Worm (Caenorhabditis elegans) whole organism, young adult: ENCODE data around the gene F35B12.9.
A peak's percentile ranks its signal among the peaks of the same experiment; 100 is the strongest.

Experiments used
- D2030.7 ChIP-seq: fragments of 200-800 bp; sonication (Bioruptor generic); IDR thresholded peaks from 2 replicates; pipeline ENCODE4 v1.3.6; 2022; ENCODE audit warnings: missing genetic modification reagents, missing genetic modification characterization, missing compliant biosample characterization
- F23B12.7 ChIP-seq: sonication (generic microtip); optimal IDR thresholded peaks from 2 replicates; lab custom pipeline; 2017; ENCODE audit warnings: missing genetic modification characterization, mild to moderate bottlenecking, missing compliant biosample characterization, antibody characterized with exemption, moderate library complexity; ENCODE audit not compliant: insufficient read depth
- F49E8.2 ChIP-seq: sonication (generic microtip); optimal IDR thresholded peaks from 3 replicates; lab custom pipeline; 2017; ENCODE audit warnings: missing genetic modification characterization, mild to moderate bottlenecking, missing compliant biosample characterization, antibody characterized with exemption, moderate library complexity; ENCODE audit not compliant: insufficient read depth
- F57A8.1 ChIP-seq: fragments of 200-800 bp; sonication (Bioruptor generic); optimal IDR thresholded peaks from 2 replicates; lab custom pipeline; 2018; ENCODE audit warnings: mild to moderate bottlenecking, missing genetic modification characterization, moderate library complexity, missing compliant biosample characterization
- K11D2.4 ChIP-seq: fragments of 200-800 bp; sonication (Bioruptor generic); IDR thresholded peaks from 2 replicates; pipeline ENCODE4 v1.3.6; 2022; ENCODE audit warnings: missing genetic modification reagents, missing genetic modification characterization, missing compliant biosample characterization
- Y53G8AR.9 ChIP-seq: fragments of 200-800 bp; sonication (Bioruptor generic); conservative IDR thresholded peaks from 2 replicates; pipeline ENCODE4 v1.3.6; 2022; ENCODE audit warnings: missing genetic modification reagents, missing genetic modification characterization, missing compliant biosample characterization
- Y56A3A.18 ChIP-seq: fragments of 200-800 bp; sonication (Bioruptor generic); IDR thresholded peaks from 2 replicates; pipeline ENCODE4 v1.3.6; 2022; ENCODE audit warnings: missing genetic modification reagents, missing genetic modification characterization, missing compliant biosample characterization
- ZK185.1 ChIP-seq: sonication (generic microtip); optimal IDR thresholded peaks from 2 replicates; lab custom pipeline; 2016; ENCODE audit warnings: mild to moderate bottlenecking, missing genetic modification characterization, missing compliant biosample characterization; ENCODE audit not compliant: poor library complexity, severe bottlenecking
- akir-1 ChIP-seq: fragments of 200-800 bp; sonication (Bioruptor generic); optimal IDR thresholded peaks from 2 replicates; lab custom pipeline; 2018; ENCODE audit warnings: mild to moderate bottlenecking, missing genetic modification characterization, moderate library complexity, missing compliant biosample characterization
- ama-1 ChIP-seq, 3 experiments: fragments of 150-350 bp in 1 of 3; sonication (generic microtip) in 2 of 3; optimal IDR thresholded peaks; 2 replicates each; lab custom pipeline; 2014 to 2018; ENCODE audit warnings: missing biosample characterization in 2 of 3, missing genetic modification characterization in 2 of 3, missing genetic modification reagents in 2 of 3
- aptf-3 ChIP-seq: fragments of 200-800 bp; sonication (Bioruptor generic); IDR thresholded peaks from 2 replicates; pipeline ENCODE4 v1.3.6; 2022; ENCODE audit warnings: missing genetic modification characterization, missing compliant biosample characterization
- attf-5 ChIP-seq: fragments of 200-800 bp; sonication (Bioruptor generic); optimal IDR thresholded peaks from 2 replicates; lab custom pipeline; 2018; ENCODE audit warnings: mild to moderate bottlenecking, missing genetic modification characterization, missing compliant biosample characterization
- ccch-3 ChIP-seq: fragments of 200-800 bp; sonication (Bioruptor generic); optimal IDR thresholded peaks from 2 replicates; lab custom pipeline; 2018; ENCODE audit warnings: mild to moderate bottlenecking, missing genetic modification characterization, missing compliant biosample characterization
- ceh-91 ChIP-seq: fragments of 200-800 bp; sonication (Bioruptor generic); IDR thresholded peaks from 2 replicates; pipeline ENCODE4 v1.3.6; 2022; ENCODE audit warnings: missing genetic modification reagents, missing genetic modification characterization, missing compliant biosample characterization
- dox-1 ChIP-seq: fragments of 200-800 bp; sonication (Bioruptor generic); IDR thresholded peaks from 2 replicates; pipeline ENCODE4 v1.3.6; 2022; ENCODE audit warnings: missing genetic modification reagents, missing genetic modification characterization, missing compliant biosample characterization
- dpff-1 ChIP-seq: sonication (generic microtip); optimal IDR thresholded peaks from 2 replicates; lab custom pipeline; 2017; ENCODE audit warnings: mild to moderate bottlenecking, missing genetic modification characterization, missing compliant biosample characterization
- ets-4 ChIP-seq: fragments of 200-800 bp; sonication (Bioruptor generic); optimal IDR thresholded peaks from 2 replicates; lab custom pipeline; 2018; ENCODE audit warnings: mild to moderate bottlenecking, missing genetic modification characterization, missing compliant biosample characterization
- hlh-12 ChIP-seq: sonication (generic microtip); optimal IDR thresholded peaks from 2 replicates; lab custom pipeline; 2016; ENCODE audit warnings: missing genetic modification characterization, missing compliant biosample characterization
- hrde-1 ChIP-seq: sonication (generic microtip); optimal IDR thresholded peaks from 2 replicates; lab custom pipeline; 2016; ENCODE audit warnings: missing genetic modification characterization, mild to moderate bottlenecking, missing compliant biosample characterization, moderate library complexity, missing genotype, missing genetic modification reagents, borderline replicate concordance
- hsf-1 ChIP-seq: fragments of 200-800 bp; sonication (Bioruptor generic); IDR thresholded peaks from 2 replicates; pipeline ENCODE4 v1.3.6; 2022; ENCODE audit warnings: missing genetic modification reagents, missing genetic modification characterization, missing compliant biosample characterization
- let-607 ChIP-seq, 2 experiments: fragments of 200-800 bp in 1 of 2; sonication (Bioruptor generic) in 1 of 2; sonication (generic microtip) in 1 of 2; optimal IDR thresholded peaks; 2 replicates each; lab custom pipeline; 2016 to 2018; ENCODE audit warnings: mild to moderate bottlenecking in 2 of 2, missing compliant biosample characterization in 2 of 2, missing genetic modification characterization in 2 of 2, moderate library complexity in 2 of 2, missing genotype in 1 of 2
- lin-35 ChIP-seq, 3 experiments: fragments of 150-350 bp in 2 of 3; sonication (generic microtip) in 1 of 3; optimal IDR thresholded peaks; 2 replicates each; lab custom pipeline; 2014 to 2018; ENCODE audit warnings: missing biosample characterization in 3 of 3, missing genetic modification characterization in 3 of 3, missing genetic modification reagents in 3 of 3
- madf-3 ChIP-seq: fragments of 200-800 bp; sonication (Bioruptor generic); IDR thresholded peaks from 2 replicates; pipeline ENCODE4 v1.3.6; 2022; ENCODE audit warnings: missing genetic modification reagents, missing genetic modification characterization, missing compliant biosample characterization
- mel-28 ChIP-seq: sonication (generic microtip); optimal IDR thresholded peaks from 2 replicates; lab custom pipeline; 2016; ENCODE audit warnings: borderline replicate concordance, mild to moderate bottlenecking, missing genetic modification characterization, missing compliant biosample characterization
- nhr-120 ChIP-seq: fragments of 200-800 bp; sonication (Bioruptor generic); IDR thresholded peaks from 2 replicates; pipeline ENCODE4 v1.3.6; 2022; ENCODE audit warnings: missing genetic modification characterization, missing compliant biosample characterization
- nhr-27 ChIP-seq: fragments of 200-800 bp; sonication (Bioruptor generic); optimal IDR thresholded peaks from 2 replicates; lab custom pipeline; 2018; ENCODE audit warnings: mild to moderate bottlenecking, missing genetic modification characterization, moderate library complexity, missing compliant biosample characterization
- nhr-90 ChIP-seq: sonication (generic microtip); optimal IDR thresholded peaks from 2 replicates; lab custom pipeline; 2016; ENCODE audit warnings: missing genotype, mild to moderate bottlenecking, missing genetic modification characterization, missing compliant biosample characterization
- rpc-1 ChIP-seq, 2 experiments: fragments of 150-350 bp in 1 of 2; sonication (generic microtip) in 1 of 2; optimal IDR thresholded peaks; 2 replicates each; lab custom pipeline; 2014 to 2018; ENCODE audit warnings: missing biosample characterization in 1 of 2, missing genetic modification characterization in 1 of 2, missing genetic modification reagents in 1 of 2, missing genotype in 1 of 2
- snpc-1.1 ChIP-seq: sonication (generic microtip); optimal IDR thresholded peaks from 2 replicates; lab custom pipeline; 2017; ENCODE audit warnings: missing genetic modification characterization, mild to moderate bottlenecking, missing compliant biosample characterization, antibody characterized with exemption, moderate library complexity, missing genotype, missing genetic modification reagents; ENCODE audit not compliant: insufficient read depth
- snpc-1.3 ChIP-seq: sonication (generic microtip); optimal IDR thresholded peaks from 2 replicates; lab custom pipeline; 2017; ENCODE audit warnings: missing genetic modification characterization, mild to moderate bottlenecking, missing compliant biosample characterization, antibody characterized with exemption, moderate library complexity, missing genotype, missing genetic modification reagents; ENCODE audit not compliant: insufficient read depth
- snpc-3.4 ChIP-seq: sonication (generic microtip); optimal IDR thresholded peaks from 2 replicates; lab custom pipeline; 2017; ENCODE audit warnings: missing genetic modification characterization, mild to moderate bottlenecking, missing compliant biosample characterization, antibody characterized with exemption, moderate library complexity, missing genotype, missing genetic modification reagents
- snpc-4 ChIP-seq, 5 experiments: fragments of 150-350 bp in 1 of 5; sonication (generic microtip) in 4 of 5; optimal IDR thresholded peaks; 2 replicates each; lab custom pipeline; 2014 to 2018; ENCODE audit warnings: missing genetic modification characterization in 5 of 5, missing biosample characterization in 3 of 5, antibody characterized with exemption in 2 of 5, mild to moderate bottlenecking in 2 of 5, missing compliant biosample characterization in 2 of 5, missing genotype in 2 of 5, moderate library complexity in 2 of 5, missing genetic modification reagents in 1 of 5
- sptf-2 ChIP-seq: fragments of 200-800 bp; sonication (Bioruptor generic); optimal IDR thresholded peaks from 2 replicates; lab custom pipeline; 2018; ENCODE audit warnings: mild to moderate bottlenecking, missing genetic modification characterization, missing compliant biosample characterization
- tlf-1 ChIP-seq: fragments of 200-800 bp; sonication (Bioruptor generic); optimal IDR thresholded peaks from 2 replicates; lab custom pipeline; 2018; ENCODE audit warnings: mild to moderate bottlenecking, missing genetic modification characterization, missing compliant biosample characterization
- unc-62 ChIP-seq: fragments of 150-350 bp; optimal IDR thresholded peaks from 2 replicates; lab custom pipeline; 2014; ENCODE audit warnings: missing biosample characterization, missing genetic modification reagents, missing genetic modification characterization
- xnd-1 ChIP-seq: sonication (generic microtip); optimal IDR thresholded peaks from 2 replicates; lab custom pipeline; 2016; ENCODE audit warnings: missing genotype, missing genetic modification reagents, missing genetic modification characterization, missing compliant biosample characterization
- ztf-18 ChIP-seq: sonication (generic microtip); optimal IDR thresholded peaks from 2 replicates; lab custom pipeline; 2016; ENCODE audit warnings: missing genotype, mild to moderate bottlenecking, missing genetic modification characterization, missing compliant biosample characterization
- ztf-6 ChIP-seq: fragments of 200-800 bp; sonication (Bioruptor generic); IDR thresholded peaks from 2 replicates; pipeline ENCODE4 v1.3.6; 2022; ENCODE audit warnings: missing genetic modification reagents, missing genetic modification characterization, missing compliant biosample characterization

The F35B12.9 gene

ce11 chrV:11585122-11585521, 15.8 kb upstream of the F35B12.9 start (continued):
- TF ChIP-seq mel-28 (no peak), snpc-1.3 (tag; lab: Kevin White, UChicago) (peak; percentile 43), unc-62 (no peak), ets-4 (no peak), dpff-1 (tag; lab: Kevin White, UChicago) (no peak), hrde-1 (tag; lab: Kevin White, UChicago) (no peak), snpc-1.1 (tag; lab: Kevin White, UChicago) (peak; percentile 94), D2030.7 (GFP tag; lab: Robert Waterston, UW) (peak; percentile 77), hsf-1 (GFP tag; lab: Robert Waterston, UW) (no peak), nhr-120 (GFP tag; lab: Robert Waterston, UW) (0 out of 2 replicates have a peak, but pooled peaks have one; percentile 62), ztf-18 (tag; lab: Kevin White, UChicago) (peak; percentile 17), snpc-4 (GFP tag; optimal IDR thresholded peaks at IDR 0.05; lab: Kevin White, UChicago) (peak; percentile 91), snpc-4 (tag; optimal IDR thresholded peaks at IDR 0.05; lab: Kevin White, UChicago) (peak; percentile 90 to 97 (median 93))

DNA sequence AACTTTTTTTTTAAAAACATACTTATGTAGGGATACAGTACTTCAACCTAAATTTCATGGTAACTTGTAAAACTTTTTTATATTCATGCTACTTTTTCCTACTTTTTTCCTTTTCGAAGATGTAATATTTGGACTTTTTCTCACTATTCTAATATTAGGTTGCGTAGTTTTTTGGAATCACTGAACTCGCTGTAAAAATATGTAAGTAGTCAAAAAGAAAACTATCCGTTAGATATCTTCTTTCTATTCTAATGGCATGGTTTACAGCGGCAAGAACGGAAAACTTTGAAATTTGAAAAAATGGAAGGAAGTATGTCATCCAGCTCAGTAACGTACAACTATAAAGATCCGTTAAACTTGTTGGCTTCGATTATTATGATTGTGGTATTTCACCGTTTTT, 11.5 kb upstream of the F35B12.9 start, which contains the start of gene srx-82:
srx-82 (plus strand) TSS at position 301 of the 400 bp plus-strand sequence.
- no peak for TF ChIP-seq ZK185.1
- no peak for TF ChIP-seq nhr-120 (GFP tag; lab: Robert Waterston, UW)
- no peak for TF ChIP-seq ceh-91 (GFP tag; lab: Robert Waterston, UW)
- no peak for TF ChIP-seq nhr-27 (tag; lab: Kevin White, UChicago)
- TF ChIP-seq F49E8.2 (tag; lab: Kevin White, UChicago): no peak
- TF ChIP-seq ztf-6 (GFP tag; lab: Robert Waterston, UW): no peak
- no peak for TF ChIP-seq tlf-1 (GFP tag; lab: Kevin White, UChicago)
- TF ChIP-seq madf-3 (GFP tag; lab: Robert Waterston, UW): no peak
- TF ChIP-seq rpc-1 (optimal IDR thresholded peaks at IDR 0.05; lab: Kevin White, UChicago): no peak
- no peak for TF ChIP-seq rpc-1 (tag; optimal IDR thresholded peaks at IDR 0.05; lab: Kevin White, UChicago)
- TF ChIP-seq F23B12.7 (tag; lab: Kevin White, UChicago): no peak
- TF ChIP-seq K11D2.4 (GFP tag; lab: Robert Waterston, UW): no peak
- TF ChIP-seq snpc-1.3 (tag; lab: Kevin White, UChicago): no peak
- TF ChIP-seq attf-5 (GFP tag; lab: Kevin White, UChicago): no peak
- TF ChIP-seq dox-1 (GFP tag; lab: Robert Waterston, UW): no peak
- TF ChIP-seq xnd-1 (tag; lab: Kevin White, UChicago): no peak

- TF ChIP-seq akir-1: no peak
- TF ChIP-seq ama-1 (optimal IDR thresholded peaks at IDR 0.05; lab: Kevin White, UChicago): no peak
- TF ChIP-seq ama-1 (GFP tag; optimal IDR thresholded peaks at IDR 0.05; lab: Kevin White, UChicago): no peak
Measured at ce11 chrV:11593427-11593826, 7.5 kb upstream of the F35B12.9 start, which contains the start of gene srx-80. TSS of gene srx-80 (plus strand) at chrV:11593727.

- TF ChIP-seq sptf-2 (GFP tag; lab: Kevin White, UChicago) (no peak), mel-28 (no peak), aptf-3 (GFP tag; lab: Robert Waterston, UW) (no peak), Y53G8AR.9 (GFP tag; lab: Robert Waterston, UW) (no peak), F57A8.1 (no peak), nhr-90 (tag; lab: Kevin White, UChicago) (no peak), let-607 (tag; optimal IDR thresholded peaks at IDR 0.05; lab: Kevin White, UChicago) (no peak), Y56A3A.18 (GFP tag; lab: Robert Waterston, UW) (no peak), ccch-3 (GFP tag; lab: Kevin White, UChicago) (no peak), hsf-1 (GFP tag; lab: Robert Waterston, UW) (no peak), hlh-12 (tag; lab: Kevin White, UChicago) (no peak), snpc-3.4 (no peak), lin-35 (GFP tag; optimal IDR thresholded peaks at IDR 0.05; lab: Kevin White, UChicago) (no peak), snpc-4 (GFP tag; optimal IDR thresholded peaks at IDR 0.05; lab: Kevin White, UChicago) (no peak), snpc-4 (tag; optimal IDR thresholded peaks at IDR 0.05; lab: Kevin White, UChicago) (no peak)
Measured at ce11 chrV:11593888-11594287, 7.1 kb upstream of the F35B12.9 start.
